Worm (Caenorhabditis elegans) whole organism, L4 larva: ENCODE results near the gene C09B8.4.

ENCODE experiments used
- F10B5.3 ChIP-seq: sonication (generic microtip); optimal IDR thresholded peaks from 2 replicates; lab custom pipeline; 2016; ENCODE audit warnings: mild to moderate bottlenecking, missing genetic modification characterization, missing compliant biosample characterization
- F37D6.2 ChIP-seq: sonication (generic microtip); optimal IDR thresholded peaks from 2 replicates; lab custom pipeline; 2016; ENCODE audit warnings: mild to moderate bottlenecking, missing genetic modification characterization, missing compliant biosample characterization
- T20F7.1 ChIP-seq: fragments of 200-800 bp; sonication (Bioruptor generic); optimal IDR thresholded peaks from 2 replicates; lab custom pipeline; 2018; ENCODE audit warnings: mild to moderate bottlenecking, missing genetic modification characterization, missing compliant biosample characterization
- Y105C5A.15 ChIP-seq: fragments of 200-800 bp; sonication (Bioruptor generic); IDR thresholded peaks from 2 replicates; pipeline ENCODE4 v1.3.6; 2022; ENCODE audit warnings: missing genetic modification characterization, missing compliant biosample characterization
- Y48G9A.11 ChIP-seq: fragments of 200-800 bp; sonication (Bioruptor generic); IDR thresholded peaks from 2 replicates; pipeline ENCODE4 v1.3.6; 2022; ENCODE audit warnings: missing genetic modification reagents, missing genetic modification characterization, missing compliant biosample characterization
- Y5F2A.4 ChIP-seq: fragments of 200-800 bp; sonication (Bioruptor generic); optimal IDR thresholded peaks from 2 replicates; lab custom pipeline; 2018; ENCODE audit warnings: mild to moderate bottlenecking, missing genetic modification characterization, missing compliant biosample characterization
- ZK337.2 ChIP-seq: fragments of 200-800 bp; sonication (Bioruptor generic); IDR thresholded peaks from 2 replicates; pipeline ENCODE4 v1.3.6; 2022; ENCODE audit warnings: missing genetic modification reagents, missing genetic modification characterization, missing compliant biosample characterization
- aly-2 ChIP-seq: sonication (generic microtip); optimal IDR thresholded peaks from 2 replicates; lab custom pipeline; 2018; ENCODE audit warnings: missing biosample characterization, missing genetic modification characterization
- arid-1 ChIP-seq: fragments of 200-800 bp; sonication (Bioruptor generic); conservative IDR thresholded peaks from 2 replicates; pipeline ENCODE4 v1.3.6; 2022; ENCODE audit warnings: missing genetic modification reagents, missing genetic modification characterization, missing compliant biosample characterization
- attf-4 ChIP-seq: sonication (generic microtip); optimal IDR thresholded peaks from 3 replicates; lab custom pipeline; 2017; ENCODE audit warnings: missing biosample characterization, missing genetic modification characterization
- ceh-28 ChIP-seq: fragments of 150-350 bp; optimal IDR thresholded peaks from 2 replicates; lab custom pipeline; 2014; ENCODE audit warnings: missing biosample characterization, missing genetic modification reagents, missing genetic modification characterization
- ceh-44 ChIP-seq: fragments of 200-800 bp; sonication (Bioruptor generic); IDR thresholded peaks from 2 replicates; pipeline ENCODE4 v1.3.6; 2022; ENCODE audit warnings: missing genetic modification reagents, missing genetic modification characterization, missing compliant biosample characterization
- ces-1 ChIP-seq: fragments of 150-350 bp; sonication (generic microtip); optimal IDR thresholded peaks from 4 replicates; lab custom pipeline; 2014; ENCODE audit warnings: missing biosample characterization, missing genetic modification reagents, missing genetic modification characterization
- cey-2 ChIP-seq: sonication (generic microtip); optimal IDR thresholded peaks from 3 replicates; lab custom pipeline; 2017; ENCODE audit warnings: missing genetic modification characterization, mild to moderate bottlenecking, missing compliant biosample characterization, antibody characterized with exemption, borderline replicate concordance; ENCODE audit not compliant: insufficient read depth
- daf-19 ChIP-seq: fragments of 200-800 bp; sonication (Bioruptor generic); conservative IDR thresholded peaks from 2 replicates; pipeline ENCODE4 v1.3.6; 2022; ENCODE audit warnings: missing genetic modification characterization, missing compliant biosample characterization
- daf-8 ChIP-seq: fragments of 200-800 bp; sonication (Bioruptor generic); IDR thresholded peaks from 2 replicates; pipeline ENCODE4 v1.3.6; 2022; ENCODE audit warnings: missing genetic modification characterization, missing compliant biosample characterization
- dmd-6 ChIP-seq: fragments of 200-800 bp; sonication (Bioruptor generic); IDR thresholded peaks from 2 replicates; pipeline ENCODE4 v1.3.6; 2022; ENCODE audit warnings: missing genetic modification reagents, missing genetic modification characterization, missing compliant biosample characterization
- dmd-8 ChIP-seq: fragments of 200-800 bp; sonication (Bioruptor generic); IDR thresholded peaks from 2 replicates; pipeline ENCODE4 v1.3.6; 2022; ENCODE audit warnings: missing genetic modification characterization, missing compliant biosample characterization
- dmd-9 ChIP-seq: fragments of 200-800 bp; sonication (Bioruptor generic); IDR thresholded peaks from 2 replicates; pipeline ENCODE4 v1.3.6; 2022; ENCODE audit warnings: missing genetic modification reagents, missing genetic modification characterization, missing compliant biosample characterization
- dpl-1 ChIP-seq: fragments of 150-350 bp; optimal IDR thresholded peaks from 2 replicates; lab custom pipeline; 2014; ENCODE audit warnings: missing biosample characterization, missing genetic modification reagents, missing genetic modification characterization
- duxl-1 ChIP-seq: sonication (generic microtip); optimal IDR thresholded peaks from 2 replicates; lab custom pipeline; 2016; ENCODE audit warnings: mild to moderate bottlenecking, missing genetic modification characterization, moderate library complexity, missing compliant biosample characterization; ENCODE audit not compliant: poor library complexity
- egl-43 ChIP-seq: fragments of 200-800 bp; sonication (Bioruptor generic); IDR thresholded peaks from 2 replicates; pipeline ENCODE4 v1.3.6; 2022; ENCODE audit warnings: missing genetic modification reagents, missing genetic modification characterization, missing compliant biosample characterization
- fos-1 ChIP-seq: fragments of 150-350 bp; optimal IDR thresholded peaks from 2 replicates; lab custom pipeline; 2014; ENCODE audit warnings: missing biosample characterization, missing genetic modification characterization
- gei-8 ChIP-seq: fragments of 200-800 bp; sonication (Bioruptor generic); optimal IDR thresholded peaks from 2 replicates; lab custom pipeline; 2018; ENCODE audit warnings: mild to moderate bottlenecking, missing genetic modification characterization, missing compliant biosample characterization
- hlh-11 ChIP-seq: fragments of 200-800 bp; sonication (Bioruptor generic); optimal IDR thresholded peaks from 2 replicates; lab custom pipeline; 2018; ENCODE audit warnings: mild to moderate bottlenecking, missing genetic modification characterization, missing compliant biosample characterization
- hlh-30 ChIP-seq: sonication (generic microtip); optimal IDR thresholded peaks from 2 replicates; lab custom pipeline; 2017; ENCODE audit warnings: antibody characterized with exemption, mild to moderate bottlenecking, missing genetic modification characterization, missing compliant biosample characterization; ENCODE audit not compliant: insufficient read depth
- lin-13 ChIP-seq: fragments of 150-350 bp; optimal IDR thresholded peaks from 2 replicates; lab custom pipeline; 2014; ENCODE audit warnings: missing biosample characterization, missing genetic modification reagents, missing genetic modification characterization
- lin-15B ChIP-seq: fragments of 150-350 bp; sonication (generic microtip); optimal IDR thresholded peaks from 3 replicates; lab custom pipeline; 2014; ENCODE audit warnings: missing biosample characterization, missing genetic modification characterization
- lin-38 ChIP-seq: fragments of 200-800 bp; sonication (Bioruptor generic); IDR thresholded peaks from 2 replicates; pipeline ENCODE4 v1.3.6; 2022; ENCODE audit warnings: missing genetic modification reagents, missing genetic modification characterization, missing compliant biosample characterization
- lin-39 ChIP-seq: fragments of 150-350 bp; optimal IDR thresholded peaks from 2 replicates; lab custom pipeline; 2014; ENCODE audit warnings: missing biosample characterization, missing genetic modification reagents, missing genetic modification characterization
- lsy-2 ChIP-seq, 2 experiments: fragments of 150-350 bp in 1 of 2; sonication (generic microtip) in 1 of 2; optimal IDR thresholded peaks; 2 replicates each; lab custom pipeline; 2014 to 2017; ENCODE audit warnings: missing biosample characterization in 2 of 2, missing genetic modification characterization in 2 of 2
- mdl-1 ChIP-seq, 2 experiments: fragments of 150-350 bp in 1 of 2; sonication (generic microtip) in 1 of 2; optimal IDR thresholded peaks; 2 replicates each; lab custom pipeline; 2014 to 2017; ENCODE audit warnings: missing biosample characterization in 2 of 2, missing genetic modification characterization in 2 of 2
- mxl-3 ChIP-seq: fragments of 200-800 bp; sonication (Bioruptor generic); optimal IDR thresholded peaks from 2 replicates; lab custom pipeline; 2018; ENCODE audit warnings: mild to moderate bottlenecking, missing genetic modification characterization, missing compliant biosample characterization
- nhr-111 ChIP-seq: fragments of 200-800 bp; sonication (Bioruptor generic); optimal IDR thresholded peaks from 2 replicates; lab custom pipeline; 2018; ENCODE audit warnings: mild to moderate bottlenecking, missing genetic modification characterization, missing compliant biosample characterization
- nhr-28 ChIP-seq: fragments of 150-350 bp; optimal IDR thresholded peaks from 2 replicates; lab custom pipeline; 2014; ENCODE audit warnings: missing biosample characterization, missing genetic modification characterization
- nhr-77 ChIP-seq: fragments of 150-350 bp; optimal IDR thresholded peaks from 2 replicates; lab custom pipeline; 2014; ENCODE audit warnings: missing biosample characterization, missing genetic modification characterization
- pqm-1 ChIP-seq: sonication (generic microtip); optimal IDR thresholded peaks from 2 replicates; lab custom pipeline; 2017; ENCODE audit warnings: missing biosample characterization, missing genetic modification characterization
- rbr-2 ChIP-seq: sonication (generic microtip); optimal IDR thresholded peaks from 2 replicates; lab custom pipeline; 2016; ENCODE audit warnings: missing genotype, missing genetic modification characterization, missing compliant biosample characterization
- skn-1 ChIP-seq: fragments of 150-350 bp; optimal IDR thresholded peaks from 2 replicates; lab custom pipeline; 2014; ENCODE audit warnings: missing biosample characterization, missing genetic modification characterization
- snpc-4 ChIP-seq: fragments of 150-350 bp; optimal IDR thresholded peaks from 2 replicates; lab custom pipeline; 2014; ENCODE audit warnings: missing biosample characterization, missing genetic modification characterization
- spr-3 ChIP-seq: fragments of 200-800 bp; sonication (Bioruptor generic); optimal IDR thresholded peaks from 2 replicates; lab custom pipeline; 2018; ENCODE audit warnings: mild to moderate bottlenecking, missing genetic modification characterization, missing compliant biosample characterization
- tag-97 ChIP-seq: fragments of 200-800 bp; sonication (Bioruptor generic); IDR thresholded peaks from 2 replicates; pipeline ENCODE4 v1.3.6; 2022; ENCODE audit warnings: missing genetic modification characterization, missing compliant biosample characterization
- unc-62 ChIP-seq, 3 experiments: fragments of 150-350 bp in 1 of 3; sonication (generic microtip); optimal IDR thresholded peaks in 2 of 3; peaks in 1 of 3; 1 replicate in 1 of 3; 2 replicates in 2 of 3; lab custom pipeline; 2014 to 2017; ENCODE audit warnings: missing biosample characterization in 3 of 3, missing genetic modification characterization in 3 of 3, missing genetic modification reagents in 3 of 3, missing genotype in 1 of 3
- zag-1 ChIP-seq: fragments of 150-350 bp; optimal IDR thresholded peaks from 2 replicates; lab custom pipeline; 2014; ENCODE audit warnings: missing biosample characterization, missing genetic modification characterization
- zfp-2 ChIP-seq: sonication (generic microtip); optimal IDR thresholded peaks from 2 replicates; lab custom pipeline; 2016; ENCODE audit warnings: mild to moderate bottlenecking, missing genetic modification characterization, missing compliant biosample characterization
- zip-2 ChIP-seq: fragments of 150-350 bp; optimal IDR thresholded peaks from 2 replicates; lab custom pipeline; 2014; ENCODE audit warnings: missing biosample characterization, missing genetic modification characterization
- ztf-11 ChIP-seq: fragments of 150-350 bp; optimal IDR thresholded peaks from 2 replicates; lab custom pipeline; 2014; ENCODE audit warnings: missing biosample characterization, missing genetic modification characterization
- ztf-7 ChIP-seq: fragments of 150-350 bp; optimal IDR thresholded peaks from 2 replicates; lab custom pipeline; 2014; ENCODE audit warnings: missing biosample characterization, missing genetic modification characterization

The C09B8.4 gene

ce11 chrX:6059163-6059782 lies 39.5 kb upstream of the C09B8.4 start (continued):
- TF ChIP-seq unc-62 (GFP tag; optimal IDR thresholded peaks at IDR 0.05 in 1 of 2; lab: Kevin White, UChicago) (peak in 1 of 2 experiments; percentile 92), unc-62 (tag; optimal IDR thresholded peaks at IDR 0.05; lab: Kevin White, UChicago) (no peak), hlh-11 (tag; lab: Kevin White, UChicago) (peak; percentile 64), F10B5.3 (tag; lab: Kevin White, UChicago) (no peak), Y5F2A.4 (no peak)
- TF ChIP-seq, all 104 proteins: peak for 13

ce11 chrX:6057580-6058305 lies 38.0 kb upstream of the C09B8.4 start, which contains the start of gene gln-1:
Gene gln-1, plus strand, starts transcription at chrX:6058255.
- no peak for TF ChIP-seq gei-8 (GFP tag; lab: Kevin White, UChicago)
- peak; percentile 67 for TF ChIP-seq dmd-6 (GFP tag; lab: Robert Waterston, UW)
- TF ChIP-seq lin-15B (tag; lab: Kevin White, UChicago): no peak
- no peak for TF ChIP-seq Y105C5A.15
- no peak for TF ChIP-seq lsy-2 (tag; optimal IDR thresholded peaks at IDR 0.05; lab: Kevin White, UChicago)
- no peak for TF ChIP-seq cey-2 (tag; lab: Kevin White, UChicago)
- no peak for TF ChIP-seq T20F7.1 (GFP tag; lab: Kevin White, UChicago)
- no peak for TF ChIP-seq attf-4 (tag; lab: Kevin White, UChicago)
- TF ChIP-seq ces-1 (GFP tag; lab: Kevin White, UChicago): no peak
- TF ChIP-seq dpl-1 (GFP tag; lab: Kevin White, UChicago): no peak
- no peak for TF ChIP-seq fos-1 (tag; lab: Kevin White, UChicago)
- no peak for TF ChIP-seq snpc-4 (tag; lab: Kevin White, UChicago)
- no peak for TF ChIP-seq lin-13 (GFP tag; lab: Kevin White, UChicago)
- TF ChIP-seq daf-19 (GFP tag; lab: Robert Waterston, UW): no peak
- TF ChIP-seq skn-1 (tag; lab: Kevin White, UChicago): no peak
- no peak for TF ChIP-seq ZK337.2 (GFP tag; lab: Robert Waterston, UW)
- TF ChIP-seq tag-97: no peak
- no peak for TF ChIP-seq daf-8
- no peak for TF ChIP-seq spr-3 (GFP tag; lab: Kevin White, UChicago)
- TF ChIP-seq nhr-77: peak; percentile 45
- TF ChIP-seq Y48G9A.11 (GFP tag; lab: Robert Waterston, UW): no peak
- no peak for TF ChIP-seq aly-2 (tag; lab: Kevin White, UChicago)
- TF ChIP-seq zip-2 (tag; lab: Kevin White, UChicago): no peak
- TF ChIP-seq zfp-2 (tag; lab: Kevin White, UChicago): no peak
- no peak for TF ChIP-seq ztf-7 (tag; lab: Kevin White, UChicago)
- TF ChIP-seq ceh-28 (tag; lab: Kevin White, UChicago): no peak
- TF ChIP-seq zag-1 (tag; lab: Kevin White, UChicago): no peak
- no peak for TF ChIP-seq ztf-11
- no peak for TF ChIP-seq dmd-9 (GFP tag; lab: Robert Waterston, UW)
- no peak for TF ChIP-seq duxl-1
- TF ChIP-seq pqm-1 (tag; lab: Kevin White, UChicago): peak; percentile 70
- TF ChIP-seq rbr-2 (tag; lab: Kevin White, UChicago): no peak
- TF ChIP-seq egl-43 (GFP tag; lab: Robert Waterston, UW): no peak
- no peak for TF ChIP-seq arid-1 (GFP tag; lab: Robert Waterston, UW)
- peak; percentile 66 for TF ChIP-seq nhr-28 (tag; lab: Kevin White, UChicago)
- no peak for TF ChIP-seq lin-39 (tag; lab: Kevin White, UChicago)
- TF ChIP-seq hlh-11 (tag; lab: Kevin White, UChicago): peak; percentile 59
- no peak for TF ChIP-seq dmd-8 (GFP tag; lab: Robert Waterston, UW)
- peak in 1 of 2 experiments; percentile 50 for TF ChIP-seq mdl-1 (tag; optimal IDR thresholded peaks at IDR 0.05; lab: Kevin White, UChicago)
- no peak for TF ChIP-seq lin-38 (GFP tag; lab: Robert Waterston, UW)
- TF ChIP-seq hlh-30 (tag; lab: Kevin White, UChicago): peak; percentile 36
- TF ChIP-seq nhr-111 (GFP tag; lab: Kevin White, UChicago): no peak
- TF ChIP-seq ceh-44 (GFP tag; lab: Robert Waterston, UW): no peak
- TF ChIP-seq F37D6.2: no peak
- peak; percentile 29 for TF ChIP-seq mxl-3
